Fruit fly (Drosophila melanogaster) whole organism, embryonic: ENCODE results near the gene Gdh.
A peak's percentile ranks its signal among the peaks of the same experiment; 100 is the strongest.

Experiments used
- BtbVII ChIP-seq: fragments of 200-800 bp; sonication (Bioruptor generic); optimal IDR thresholded peaks from 3 replicates; lab custom pipeline; 2017; ENCODE audit warnings: missing biosample characterization, mild to moderate bottlenecking, missing genetic modification characterization
- CG10209 ChIP-seq: fragments of 200-800 bp; sonication (Bioruptor generic); optimal IDR thresholded peaks from 3 replicates; lab custom pipeline; 2017; ENCODE audit warnings: missing biosample characterization, mild to moderate bottlenecking, missing genetic modification characterization, missing genetic modification reagents
- CG12299 ChIP-seq: fragments of 200-800 bp; sonication (Bioruptor generic); optimal IDR thresholded peaks from 2 replicates; lab custom pipeline; 2018; ENCODE audit warnings: missing biosample characterization, mild to moderate bottlenecking, missing genetic modification characterization
- CG14667 ChIP-seq: fragments of 200-800 bp; sonication (Bioruptor generic); IDR thresholded peaks from 2 replicates; pipeline ENCODE4 v1.3.6; 2022; ENCODE audit warnings: missing biosample characterization, missing genetic modification characterization
- CG17361 ChIP-seq: fragments of 200-800 bp; sonication (Bioruptor generic); IDR thresholded peaks from 3 replicates; pipeline ENCODE4 v1.3.6; 2022; ENCODE audit warnings: missing biosample characterization, missing genetic modification characterization
- CG18262 ChIP-seq: fragments of 200-800 bp; optimal IDR thresholded peaks from 3 replicates; lab custom pipeline; 2019; ENCODE audit warnings: missing biosample characterization, mild to moderate bottlenecking, missing genetic modification characterization, moderate library complexity
- CG1832 ChIP-seq: fragments of 200-800 bp; sonication (Bioruptor generic); optimal IDR thresholded peaks from 2 replicates; lab custom pipeline; 2017; ENCODE audit warnings: missing biosample characterization, mild to moderate bottlenecking, missing genetic modification characterization, inconsistent platforms
- CG34224 ChIP-seq: fragments of 200-800 bp; sonication (Bioruptor generic); IDR thresholded peaks from 3 replicates; pipeline ENCODE4 v1.3.6; 2022; ENCODE audit warnings: missing biosample characterization, missing genetic modification characterization; ENCODE audit not compliant: partially characterized antibody
- CG4328 ChIP-seq: fragments of 200-800 bp; sonication (Bioruptor generic); optimal IDR thresholded peaks from 3 replicates; lab custom pipeline; 2017; ENCODE audit warnings: missing biosample characterization, missing genetic modification reagents, missing genetic modification characterization
- CG4730 ChIP-seq: fragments of 200-800 bp; sonication (Bioruptor generic); IDR thresholded peaks from 2 replicates; pipeline ENCODE4 v1.3.6; 2022; ENCODE audit warnings: missing biosample characterization, missing genetic modification characterization
- CG7372 ChIP-seq: fragments of 200-800 bp; sonication (Bioruptor generic); IDR thresholded peaks from 2 replicates; pipeline ENCODE4 v1.3.6; 2022; ENCODE audit warnings: missing biosample characterization, missing genetic modification characterization
- CG7786 ChIP-seq: fragments of 200-800 bp; sonication (Bioruptor generic); optimal IDR thresholded peaks from 2 replicates; lab custom pipeline; 2016; ENCODE audit warnings: missing biosample characterization, missing genetic modification characterization
- CG9437 ChIP-seq: fragments of 200-800 bp; sonication (Bioruptor generic); optimal IDR thresholded peaks from 2 replicates; lab custom pipeline; 2018; ENCODE audit warnings: missing biosample characterization, mild to moderate bottlenecking, missing genetic modification characterization
- E2f1 ChIP-seq: fragments of 200-800 bp; sonication (Bioruptor generic); IDR thresholded peaks from 2 replicates; pipeline ENCODE4 v1.3.6; 2022; ENCODE audit warnings: missing biosample characterization, missing genetic modification characterization
- HLH3B ChIP-seq: fragments of 200-800 bp; sonication (Bioruptor generic); IDR thresholded peaks from 2 replicates; pipeline ENCODE4 v1.3.6; 2022; ENCODE audit warnings: missing biosample characterization, missing genetic modification characterization
- Hr39 ChIP-seq: fragments of >200 bp; optimal IDR thresholded peaks from 2 replicates; lab custom pipeline; 2017
- Lhr ChIP-seq: fragments of 200-800 bp; sonication (Bioruptor generic); optimal IDR thresholded peaks from 3 replicates; lab custom pipeline; 2017; ENCODE audit warnings: mild to moderate bottlenecking, missing biosample characterization, missing genetic modification reagents, missing genetic modification characterization
- Mad ChIP-seq: fragments of 200-800 bp; sonication (Bioruptor generic); optimal IDR thresholded peaks from 2 replicates; lab custom pipeline; 2016; ENCODE audit warnings: missing biosample characterization, missing genetic modification characterization
- NC2β ChIP-seq: fragments of 200-800 bp; sonication (Bioruptor generic); optimal IDR thresholded peaks from 2 replicates; lab custom pipeline; 2016; ENCODE audit warnings: missing biosample characterization, missing genetic modification characterization
- Nf-YA ChIP-seq: fragments of 200-800 bp; sonication (Bioruptor generic); IDR thresholded peaks from 2 replicates; pipeline ENCODE4 v1.3.6; 2022; ENCODE audit warnings: missing biosample characterization, missing genetic modification characterization
- Oaz ChIP-seq: fragments of 200-800 bp; sonication (Bioruptor generic); IDR thresholded peaks from 2 replicates; pipeline ENCODE4 v1.3.6; 2022; ENCODE audit warnings: missing biosample characterization, missing genetic modification characterization
- Stat92E ChIP-seq, 3 experiments: fragments of >200 bp in 2 of 3; fragments of 200-800 bp in 1 of 3; sonication (Bioruptor generic) in 1 of 3; optimal IDR thresholded peaks; 2 replicates each; lab custom pipeline; 2017 to 2019; ENCODE audit warnings: missing biosample characterization in 3 of 3, missing genetic modification characterization in 3 of 3, mild to moderate bottlenecking in 1 of 3, moderate library complexity in 1 of 3
- Tbp ChIP-seq: fragments of >200 bp; optimal IDR thresholded peaks from 2 replicates; lab custom pipeline; 2018; ENCODE audit warnings: missing biosample characterization, missing genetic modification characterization
- YL-1 ChIP-seq: fragments of 200-800 bp; sonication (Bioruptor generic); optimal IDR thresholded peaks from 3 replicates; lab custom pipeline; 2017; ENCODE audit warnings: missing biosample characterization, mild to moderate bottlenecking, missing genetic modification characterization
- ab ChIP-seq: fragments of 200-800 bp; sonication (Bioruptor generic); optimal IDR thresholded peaks from 2 replicates; lab custom pipeline; 2016; ENCODE audit warnings: missing biosample characterization, missing genetic modification characterization
- ase ChIP-seq: fragments of 200-800 bp; sonication (Bioruptor generic); IDR thresholded peaks from 3 replicates; pipeline ENCODE4 v1.3.6; 2022; ENCODE audit warnings: missing biosample characterization, missing genetic modification characterization
- bab2 ChIP-seq: fragments of 200-800 bp; sonication (Bioruptor generic); optimal IDR thresholded peaks from 2 replicates; lab custom pipeline; 2016; ENCODE audit warnings: missing biosample characterization, missing genetic modification characterization
- cas ChIP-seq: fragments of 200-800 bp; sonication (Bioruptor generic); IDR thresholded peaks from 2 replicates; pipeline ENCODE4 v1.3.6; 2022; ENCODE audit warnings: missing biosample characterization, missing genetic modification characterization
- chm ChIP-seq: fragments of 200-800 bp; sonication (Bioruptor generic); IDR thresholded peaks from 2 replicates; pipeline ENCODE4 v1.3.6; 2022; ENCODE audit warnings: missing biosample characterization, missing genetic modification characterization
- chn ChIP-seq: fragments of 200-800 bp; sonication (Bioruptor generic); optimal IDR thresholded peaks from 2 replicates; lab custom pipeline; 2016; ENCODE audit warnings: missing biosample characterization, missing genetic modification characterization
- corto ChIP-seq: fragments of 200-800 bp; sonication (Bioruptor generic); optimal IDR thresholded peaks from 2 replicates; lab custom pipeline; 2016; ENCODE audit warnings: missing biosample characterization, mild to moderate bottlenecking, missing genetic modification characterization, moderate library complexity
- crc ChIP-seq: fragments of 200-800 bp; sonication (Bioruptor generic); optimal IDR thresholded peaks from 2 replicates; lab custom pipeline; 2016; ENCODE audit warnings: missing biosample characterization, missing genetic modification characterization
- dmrt99B ChIP-seq: fragments of 200-800 bp; sonication (Bioruptor generic); optimal IDR thresholded peaks from 2 replicates; lab custom pipeline; 2018; ENCODE audit warnings: missing biosample characterization, mild to moderate bottlenecking, missing genetic modification characterization, moderate library complexity
- en ChIP-seq: fragments of 200-800 bp; sonication (Bioruptor generic); optimal IDR thresholded peaks from 2 replicates; lab custom pipeline; 2016; ENCODE audit warnings: missing biosample characterization, missing genetic modification characterization
- fd102C ChIP-seq: fragments of 200-800 bp; sonication (Bioruptor generic); optimal IDR thresholded peaks from 2 replicates; lab custom pipeline; 2018; ENCODE audit warnings: missing biosample characterization, mild to moderate bottlenecking, missing genetic modification characterization, moderate library complexity
- her ChIP-seq: fragments of 200-800 bp; sonication (Bioruptor generic); optimal IDR thresholded peaks from 2 replicates; lab custom pipeline; 2016; ENCODE audit warnings: missing biosample characterization, missing genetic modification characterization
- hkb ChIP-seq, 2 experiments: fragments of 200-800 bp in 1 of 2; fragments of >200 bp in 1 of 2; sonication (Bioruptor generic) in 1 of 2; IDR thresholded peaks in 1 of 2; optimal IDR thresholded peaks in 1 of 2; 2 replicates each; pipeline versions ENCODE4 v1.3.6 to Lab custom; 2017 to 2022; ENCODE audit warnings: missing biosample characterization in 1 of 2, missing genetic modification characterization in 1 of 2
- nerfin-1 ChIP-seq: fragments of 200-800 bp; sonication (Bioruptor generic); optimal IDR thresholded peaks from 3 replicates; lab custom pipeline; 2019; ENCODE audit warnings: missing biosample characterization, mild to moderate bottlenecking, missing genetic modification characterization, moderate library complexity
- prd ChIP-seq, 3 experiments: fragments of >200 bp in 2 of 3; fragments of 200-800 bp in 1 of 3; sonication (Bioruptor generic) in 1 of 3; optimal IDR thresholded peaks in 2 of 3; IDR thresholded peaks in 1 of 3; 2 replicates in 2 of 3; 3 replicates in 1 of 3; pipeline versions ENCODE4 v1.3.6 to Lab custom; 2017 to 2022; ENCODE audit warnings: missing biosample characterization in 1 of 3, missing genetic modification characterization in 1 of 3
- pros ChIP-seq: fragments of 200-800 bp; sonication (Bioruptor generic); optimal IDR thresholded peaks from 3 replicates; lab custom pipeline; 2019; ENCODE audit warnings: missing biosample characterization, mild to moderate bottlenecking, missing genetic modification characterization, moderate library complexity
- pum ChIP-seq: fragments of 200-800 bp; sonication (Bioruptor generic); optimal IDR thresholded peaks from 2 replicates; lab custom pipeline; 2016; ENCODE audit warnings: missing biosample characterization, missing genetic modification characterization
- sima ChIP-seq: fragments of 200-800 bp; sonication (Bioruptor generic); optimal IDR thresholded peaks from 2 replicates; lab custom pipeline; 2016; ENCODE audit warnings: missing biosample characterization, missing genetic modification characterization
- tx ChIP-seq: fragments of 200-800 bp; sonication (Bioruptor generic); optimal IDR thresholded peaks from 2 replicates; lab custom pipeline; 2016; ENCODE audit warnings: missing biosample characterization, missing genetic modification characterization
- unc-4 ChIP-seq: fragments of 200-800 bp; sonication (Bioruptor generic); IDR thresholded peaks from 2 replicates; pipeline ENCODE4 v1.3.6; 2022; ENCODE audit warnings: missing biosample characterization, missing genetic modification characterization; ENCODE audit not compliant: partially characterized antibody
- vnd ChIP-seq: fragments of 200-800 bp; sonication (Bioruptor generic); IDR thresholded peaks from 3 replicates; pipeline ENCODE4 v1.3.6; 2022; ENCODE audit warnings: missing biosample characterization, missing genetic modification characterization; ENCODE audit not compliant: partially characterized antibody
- z ChIP-seq: fragments of 200-800 bp; sonication (Bioruptor generic); IDR thresholded peaks from 3 replicates; pipeline ENCODE4 v1.3.6; 2022; ENCODE audit warnings: missing biosample characterization, missing genetic modification characterization
- zen2 ChIP-seq: fragments of 200-800 bp; sonication (Bioruptor generic); IDR thresholded peaks from 3 replicates; pipeline ENCODE4 v1.3.6; 2022; ENCODE audit warnings: missing biosample characterization, missing genetic modification characterization; ENCODE audit not compliant: partially characterized antibody

The Gdh gene

dm6 chr3R:23939921-23940839 is 2.7 kb downstream of the Gdh start (continued):
- TF ChIP-seq unc-4 (no peak), ab (no peak), chm (GFP tag; lab: Robert Waterston, UW) (peak; percentile 86; the same call in 1 of the 2 replicates), E2f1 (GFP tag; lab: Robert Waterston, UW) (peak; percentile 76; the same call in 1 of the 2 replicates), CG34224 (0 out of 3 replicates have a peak, but pooled peaks have one; percentile 21), CG9437 (GFP tag; lab: Kevin White, UChicago) (peak; percentile 29), pum (peak; percentile 47), Hr39 (no peak), CG10209 (GFP tag; lab: Kevin White, UChicago) (peak; percentile 91), en (peak; percentile 42), z (peak; percentile 64; the same call in 2 of the 3 replicates), cas (GFP tag; lab: Robert Waterston, UW) (peak; percentile 40; the same call in 1 of the 2 replicates), hkb (optimal IDR thresholded peaks at IDR 0.05; lab: Kevin White, UChicago) (no peak), hkb (GFP tag; IDR thresholded peaks at IDR 0.05; lab: Robert Waterston, UW) (peak; percentile 89), CG4328 (GFP tag; lab: Kevin White, UChicago) (peak; percentile 82), CG1832 (no peak), prd (optimal IDR thresholded peaks at IDR 0.05; lab: Kevin White, UChicago) (no peak), prd (GFP tag; IDR thresholded peaks at IDR 0.05; lab: Robert Waterston, UW) (peak; percentile 33; the same call in 2 of the 3 replicates), CG17361 (GFP tag; lab: Robert Waterston, UW) (peak; percentile 61; the same call in 1 of the 3 replicates), her (peak; percentile 20), CG12299 (peak; percentile 89), chn (GFP tag; lab: Kevin White, UChicago) (peak; percentile 47), crc (no peak), bab2 (GFP tag; lab: Kevin White, UChicago) (peak; percentile 84), CG18262 (tag; lab: Kevin White, UChicago) (peak; percentile 76), zen2 (GFP tag; lab: Robert Waterston, UW) (no peak), Lhr (peak; percentile 88), CG7372 (GFP tag; lab: Robert Waterston, UW) (peak; percentile 38; the same call in 1 of the 2 replicates), YL-1 (GFP tag; lab: Kevin White, UChicago) (peak; percentile 82), pros (GFP tag; lab: Kevin White, UChicago) (no peak), tx (GFP tag; lab: Kevin White, UChicago) (no peak), CG14667 (GFP tag; lab: Robert Waterston, UW) (no peak; the same call in 1 of the 2 replicates), fd102C (peak; percentile 88), NC2β (peak; percentile 81), Oaz (GFP tag; lab: Robert Waterston, UW) (no peak), Nf-YA (GFP tag; lab: Robert Waterston, UW) (peak; percentile 63; the same call in 1 of the 2 replicates), BtbVII (GFP tag; lab: Kevin White, UChicago) (peak; percentile 72), Tbp (GFP tag; lab: Kevin White, UChicago) (no peak), corto (GFP tag; lab: Kevin White, UChicago) (no peak), dmrt99B (peak; percentile 78), vnd (GFP tag; lab: Robert Waterston, UW) (no peak), sima (GFP tag; lab: Kevin White, UChicago) (peak; percentile 58), HLH3B (GFP tag; lab: Robert Waterston, UW) (peak; percentile 78; the same call in 1 of the 2 replicates), Mad (GFP tag; lab: Kevin White, UChicago) (peak; percentile 59), ase (GFP tag; lab: Robert Waterston, UW) (peak; percentile 60; the same call in 2 of the 3 replicates), CG4730 (GFP tag; lab: Robert Waterston, UW) (peak; percentile 39; the same call in 1 of the 2 replicates), Stat92E (GFP tag; optimal IDR thresholded peaks at IDR 0.05; lab: Kevin White, UChicago) (peak in 1 of 3 experiments; percentile 1), CG7786 (GFP tag; lab: Kevin White, UChicago) (peak; percentile 24), nerfin-1 (peak; percentile 82)
